Fruit fly (Drosophila melanogaster): ENCODE data around the gene Ir7f.

The Ir7f gene

dm6 chrX:7930236-7931027 lies 46.6 kb upstream of the Ir7f start (continued):
- no peak for TF ChIP-seq pdm3 (GFP tag; optimal IDR thresholded peaks at IDR 0.05)
- no peak for TF ChIP-seq lz (GFP tag; optimal IDR thresholded peaks at IDR 0.05)
- no peak for TF ChIP-seq Sox15 (GFP tag; optimal IDR thresholded peaks at IDR 0.05)
- no peak for TF ChIP-seq OdsH (GFP tag; optimal IDR thresholded peaks at IDR 0.05)
- no peak for TF ChIP-seq CG11294 (GFP tag; IDR thresholded peaks at IDR 0.05)
- TF ChIP-seq ss (GFP tag; optimal IDR thresholded peaks at IDR 0.05), result peak; percentile 23 to 62
- TF ChIP-seq net (GFP tag; optimal IDR thresholded peaks at IDR 0.05), result no peak

- TF ChIP-seq Eip75B (GFP tag; optimal IDR thresholded peaks at IDR 0.05) (no peak), svp (GFP tag) (peak; percentile 32)
Measured at dm6 chrX:7924913-7925312, 41.1 kb upstream of the Ir7f start.

- TF ChIP-seq Sox14 (GFP tag; optimal IDR thresholded peaks at IDR 0.05) (peak; percentile 30), CG11294 (GFP tag; IDR thresholded peaks at IDR 0.05) (no peak), Sox102F (GFP tag; optimal IDR thresholded peaks at IDR 0.05) (no peak), CG15336 (GFP tag; IDR thresholded peaks at IDR 0.05) (no peak), cyc (GFP tag; optimal IDR thresholded peaks at IDR 0.05) (no peak), CG4318 (GFP tag; optimal IDR thresholded peaks at IDR 0.05) (no peak), dsx (GFP tag; optimal IDR thresholded peaks at IDR 0.05; ENCODE audit: poor library complexity, severe bottlenecking) (peak; percentile 10)
Measured at dm6 chrX:7923063-7923462, 39.2 kb upstream of the Ir7f start.

DNA sequence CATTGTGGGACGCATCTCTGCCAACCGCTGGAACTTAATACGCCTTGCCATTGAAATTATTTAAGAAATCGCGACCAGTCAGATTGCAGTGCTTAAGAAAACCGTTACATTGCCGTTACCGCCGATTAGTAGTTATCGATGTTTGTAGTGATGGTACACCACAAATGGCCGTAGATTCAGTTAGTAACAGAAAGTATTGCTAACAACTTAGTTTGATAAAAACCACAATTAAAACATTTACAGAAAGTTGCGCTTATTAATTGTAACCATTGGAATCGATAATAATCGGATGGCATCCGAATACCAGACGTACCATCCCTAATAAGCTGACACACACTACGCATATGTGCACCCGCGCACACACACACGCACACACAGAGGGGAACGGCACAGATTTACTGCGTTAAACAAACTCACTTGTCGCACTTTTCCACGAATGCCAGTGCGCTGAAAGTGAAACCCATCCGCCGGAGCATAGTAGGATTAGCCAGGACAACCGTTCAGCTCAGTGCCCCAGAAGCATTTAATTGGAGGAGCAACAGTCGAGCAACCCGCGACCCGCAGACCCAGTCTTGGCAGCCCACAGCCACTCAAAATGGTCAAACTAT lies 36.4 kb upstream of the Ir7f start, which contains the start of the genes hdm and Ykt6:
Gene hdm, minus strand, starts transcription at position 51 of the 608 bp plus-strand sequence.
Gene Ykt6, plus strand, starts transcription at position 329 of the 608 bp plus-strand sequence.
- peak; percentile 27 for TF ChIP-seq Lpt (GFP tag; optimal IDR thresholded peaks at IDR 0.05)
- peak; percentile 79 for TF ChIP-seq CG31627 (GFP tag; optimal IDR thresholded peaks at IDR 0.05)
- TF ChIP-seq Sox14 (GFP tag; optimal IDR thresholded peaks at IDR 0.05), result peak; percentile 73
- TF ChIP-seq CG3032 (tag; optimal IDR thresholded peaks at IDR 0.05), result peak; percentile 64
- TF ChIP-seq CG11902 (GFP tag; optimal IDR thresholded peaks at IDR 0.05), result peak; percentile 27
- TF ChIP-seq fd59A (GFP tag; optimal IDR thresholded peaks at IDR 0.05), result peak; percentile 28
- no peak for TF ChIP-seq CG34406 (GFP tag; optimal IDR thresholded peaks at IDR 0.05)
- peak; percentile 74 for TF ChIP-seq achi (GFP tag; optimal IDR thresholded peaks at IDR 0.05)
- TF ChIP-seq topi (GFP tag; optimal IDR thresholded peaks at IDR 0.05), result peak; percentile 78
- TF ChIP-seq fd85E (GFP tag; optimal IDR thresholded peaks at IDR 0.05), result no peak
- no peak for TF ChIP-seq OdsH (GFP tag; optimal IDR thresholded peaks at IDR 0.05)
- peak; percentile 62 for TF ChIP-seq Ets96B (tag; optimal IDR thresholded peaks at IDR 0.05)
- no peak for TF ChIP-seq CG10669 (GFP tag; optimal IDR thresholded peaks at IDR 0.05)
- TF ChIP-seq CG4318 (GFP tag; optimal IDR thresholded peaks at IDR 0.05), result no peak
- peak; percentile 59 for TF ChIP-seq Gug (GFP tag; IDR thresholded peaks at IDR 0.05)
- TF ChIP-seq Blimp-1 (GFP tag; optimal IDR thresholded peaks at IDR 0.05), result no peak
- TF ChIP-seq CG6792 (GFP tag; optimal IDR thresholded peaks at IDR 0.05), result peak; percentile 63
- TF ChIP-seq acj6 (GFP tag; optimal IDR thresholded peaks at IDR 0.05), result peak; percentile 71
- TF ChIP-seq Smox (GFP tag; optimal IDR thresholded peaks at IDR 0.05), result no peak
- TF ChIP-seq lz (GFP tag; optimal IDR thresholded peaks at IDR 0.05), result peak; percentile 80
- TF ChIP-seq dsx (GFP tag; optimal IDR thresholded peaks at IDR 0.05; ENCODE audit: poor library complexity, severe bottlenecking), result peak; percentile 25
- TF ChIP-seq CG11762 (GFP tag; optimal IDR thresholded peaks at IDR 0.05; ENCODE audit: insufficient read depth), result peak; percentile 35
- no peak for TF ChIP-seq spab (GFP tag; optimal IDR thresholded peaks at IDR 0.05)
- TF ChIP-seq CG6276 (GFP tag; optimal IDR thresholded peaks at IDR 0.05), result no peak
- no peak for TF ChIP-seq CG16779 (tag; optimal IDR thresholded peaks at IDR 0.05)
- TF ChIP-seq CG6808 (GFP tag; optimal IDR thresholded peaks at IDR 0.05), result no peak
- peak; percentile 45 for TF ChIP-seq CG8319 (GFP tag; optimal IDR thresholded peaks at IDR 0.05)
- TF ChIP-seq Hr39 (GFP tag; optimal IDR thresholded peaks at IDR 0.05), result no peak
- TF ChIP-seq CG32006 (GFP tag; optimal IDR thresholded peaks at IDR 0.05), result no peak
- no peak for TF ChIP-seq dac (GFP tag; optimal IDR thresholded peaks at IDR 0.05)
- peak; percentile 81 for TF ChIP-seq cyc (GFP tag; optimal IDR thresholded peaks at IDR 0.05)
- TF ChIP-seq Ets21C (GFP tag; optimal IDR thresholded peaks at IDR 0.05), result peak; percentile 65
- peak; percentile 57 for TF ChIP-seq CG1621 (tag; optimal IDR thresholded peaks at IDR 0.05)
- peak; percentile 55 for TF ChIP-seq Sox15 (GFP tag; optimal IDR thresholded peaks at IDR 0.05)
- no peak for TF ChIP-seq Sox102F (GFP tag; optimal IDR thresholded peaks at IDR 0.05)
- TF ChIP-seq Hr38 (GFP tag; optimal IDR thresholded peaks at IDR 0.05), result peak; percentile 23

Data from whole organism, prepupa.